Fruit fly (Drosophila melanogaster): Measurements from ENCODE around the gene Arl2.

Arl2 gene

dm6 chr3R:8356626-8357290, 15.9 kb downstream of the Arl2 start, which contains the start of gene stck (continued):
- TF ChIP-seq gem (tag; optimal IDR thresholded peaks at IDR 0.05) (no peak), CG1832 (GFP tag; optimal IDR thresholded peaks at IDR 0.05) (no peak), CG4282 (GFP tag; optimal IDR thresholded peaks at IDR 0.05) (no peak), HLH54F (GFP tag; optimal IDR thresholded peaks at IDR 0.05) (no peak), zf30C (GFP tag; optimal IDR thresholded peaks at IDR 0.05) (no peak), CG13296 (GFP tag; optimal IDR thresholded peaks at IDR 0.05) (no peak), NK7.1 (GFP tag; optimal IDR thresholded peaks at IDR 0.05) (no peak), CHES-1-like (GFP tag; optimal IDR thresholded peaks at IDR 0.05) (no peak), CG11696 (GFP tag; IDR thresholded peaks at IDR 0.05) (no peak), Side (GFP tag; optimal IDR thresholded peaks at IDR 0.05) (no peak), CG3407 (GFP tag; optimal IDR thresholded peaks at IDR 0.05) (peak; percentile 12), CG1603 (tag; optimal IDR thresholded peaks at IDR 0.05) (peak; percentile 26), NC2β (GFP tag; optimal IDR thresholded peaks at IDR 0.05) (no peak), ind (GFP tag; optimal IDR thresholded peaks at IDR 0.05) (no peak), Ada2b (GFP tag; IDR thresholded peaks at IDR 0.05) (no peak), CrebB (tag; optimal IDR thresholded peaks at IDR 0.05) (no peak), CG31441 (GFP tag; IDR thresholded peaks at IDR 0.05) (0 out of 2 replicates have a peak, but pooled peaks have one; percentile 15), pfk (GFP tag; optimal IDR thresholded peaks at IDR 0.05) (no peak), ato (GFP tag; IDR thresholded peaks at IDR 0.05; ENCODE audit: partially characterized antibody) (peak; percentile 69), cato (GFP tag; optimal IDR thresholded peaks at IDR 0.05; ENCODE audit: borderline replicate concordance) (no peak), lab (GFP tag; optimal IDR thresholded peaks at IDR 0.05) (peak; percentile 62), CG9817 (tag; optimal IDR thresholded peaks at IDR 0.05) (no peak), CG17385 (GFP tag; optimal IDR thresholded peaks at IDR 0.05) (peak; percentile 36), Bteb2 (GFP tag; optimal IDR thresholded peaks at IDR 0.05) (no peak), odd (GFP tag; optimal IDR thresholded peaks at IDR 0.05) (no peak), pnt (GFP tag; optimal IDR thresholded peaks at IDR 0.05) (no peak), psq (GFP tag; optimal IDR thresholded peaks at IDR 0.05) (no peak), CG4617 (GFP tag; optimal IDR thresholded peaks at IDR 0.05; ENCODE audit: borderline replicate concordance) (peak; percentile 91), zfh1 (GFP tag; IDR thresholded peaks at IDR 0.05) (no peak), row (GFP tag; IDR thresholded peaks at IDR 0.05) (peak; percentile 54; the same call in 2 of the 3 replicates), Camta (GFP tag; optimal IDR thresholded peaks at IDR 0.05) (no peak), Hand (GFP tag; optimal IDR thresholded peaks at IDR 0.05) (no peak), Blimp-1 (GFP tag; optimal IDR thresholded peaks at IDR 0.05) (no peak), CG15696 (tag; optimal IDR thresholded peaks at IDR 0.05) (no peak), CG15011 (GFP tag; optimal IDR thresholded peaks at IDR 0.05) (no peak), CG13894 (tag; optimal IDR thresholded peaks at IDR 0.05) (no peak), Atf-2 (GFP tag; optimal IDR thresholded peaks at IDR 0.05) (no peak), CG32767 (GFP tag; IDR thresholded peaks at IDR 0.05) (no peak), lilli (GFP tag; optimal IDR thresholded peaks at IDR 0.05) (no peak), CG30020 (tag; optimal IDR thresholded peaks at IDR 0.05) (peak; percentile 43), dati (GFP tag; IDR thresholded peaks at IDR 0.05) (no peak), corto (GFP tag; optimal IDR thresholded peaks at IDR 0.05) (no peak), Six4 (GFP tag; optimal IDR thresholded peaks at IDR 0.05) (no peak), H2.0 (GFP tag; IDR thresholded peaks at IDR 0.05) (no peak), Sry-δ (GFP tag; optimal IDR thresholded peaks at IDR 0.05) (peak; percentile 79), CG4854 (GFP tag; optimal IDR thresholded peaks at IDR 0.05) (no peak), vvl (GFP tag; IDR thresholded peaks at IDR 0.05) (no peak), Deaf1 (tag; optimal IDR thresholded peaks at IDR 0.05) (no peak), Rfx (GFP tag; IDR thresholded peaks at IDR 0.05) (no peak), pb (GFP tag; optimal IDR thresholded peaks at IDR 0.05) (no peak), Dek (tag; optimal IDR thresholded peaks at IDR 0.05) (no peak)

Data from whole organism, embryonic.